Fruit fly (Drosophila melanogaster) whole organism, embryonic: ENCODE measurements around the gene CG9760.
A peak's percentile ranks its signal among the peaks of the same experiment; 100 is the strongest.

Experiments
- Ada2b ChIP-seq: fragments of 200-800 bp; sonication (Bioruptor generic); IDR thresholded peaks from 2 replicates; pipeline ENCODE4 v1.3.6; 2022; ENCODE audit warnings: missing biosample characterization, missing genetic modification characterization
- Atf-2 ChIP-seq: fragments of 200-800 bp; sonication (Bioruptor generic); optimal IDR thresholded peaks from 2 replicates; lab custom pipeline; 2016; ENCODE audit warnings: missing biosample characterization, missing genetic modification characterization
- B-H1 ChIP-seq: fragments of 200-800 bp; sonication (Bioruptor generic); IDR thresholded peaks from 3 replicates; pipeline ENCODE4 v1.3.6; 2022; ENCODE audit warnings: missing biosample characterization, missing genetic modification characterization
- BEAF-32 ChIP-seq: fragments of 200-800 bp; sonication (Bioruptor generic); optimal IDR thresholded peaks from 3 replicates; lab custom pipeline; 2017; ENCODE audit warnings: missing biosample characterization, missing genetic modification characterization, mild to moderate bottlenecking, moderate library complexity, missing genetic modification reagents
- Bteb2 ChIP-seq: fragments of 200-800 bp; sonication (Bioruptor generic); optimal IDR thresholded peaks from 2 replicates; lab custom pipeline; 2016; ENCODE audit warnings: missing biosample characterization, missing genetic modification characterization
- CG10267 ChIP-seq: fragments of 200-800 bp; sonication (Bioruptor generic); optimal IDR thresholded peaks from 2 replicates; lab custom pipeline; 2018; ENCODE audit warnings: missing biosample characterization, mild to moderate bottlenecking, missing genetic modification characterization, moderate library complexity
- CG10274 ChIP-seq: fragments of 200-800 bp; sonication (Bioruptor generic); optimal IDR thresholded peaks from 3 replicates; lab custom pipeline; 2017; ENCODE audit warnings: missing biosample characterization, mild to moderate bottlenecking, missing genetic modification characterization
- CG10431 ChIP-seq: fragments of 200-800 bp; sonication (Bioruptor generic); optimal IDR thresholded peaks from 3 replicates; lab custom pipeline; 2018; ENCODE audit warnings: missing biosample characterization, mild to moderate bottlenecking, missing genetic modification characterization
- CG11085 ChIP-seq: fragments of 200-800 bp; sonication (Bioruptor generic); IDR thresholded peaks from 2 replicates; pipeline ENCODE4 v1.3.6; 2022; ENCODE audit warnings: missing biosample characterization, missing genetic modification characterization
- CG11504 ChIP-seq: fragments of 200-800 bp; sonication (Bioruptor generic); optimal IDR thresholded peaks from 3 replicates; lab custom pipeline; 2019; ENCODE audit warnings: missing biosample characterization, mild to moderate bottlenecking, missing genetic modification characterization, moderate library complexity
- CG11696 ChIP-seq: fragments of 200-800 bp; sonication (Bioruptor generic); IDR thresholded peaks from 2 replicates; pipeline ENCODE4 v1.3.6; 2022; ENCODE audit warnings: missing biosample characterization, missing genetic modification characterization
- CG14667 ChIP-seq: fragments of 200-800 bp; sonication (Bioruptor generic); IDR thresholded peaks from 2 replicates; pipeline ENCODE4 v1.3.6; 2022; ENCODE audit warnings: missing biosample characterization, missing genetic modification characterization
- CG15269 ChIP-seq: fragments of 200-800 bp; sonication (Bioruptor generic); optimal IDR thresholded peaks from 2 replicates; lab custom pipeline; 2018; ENCODE audit warnings: missing biosample characterization, mild to moderate bottlenecking, missing genetic modification characterization, moderate library complexity
- CG17612 ChIP-seq: fragments of 200-800 bp; sonication (Bioruptor generic); IDR thresholded peaks from 2 replicates; pipeline ENCODE4 v1.3.6; 2022; ENCODE audit warnings: missing biosample characterization, missing genetic modification characterization
- CG18476 ChIP-seq: fragments of 200-800 bp; sonication (Bioruptor generic); optimal IDR thresholded peaks from 2 replicates; lab custom pipeline; 2016; ENCODE audit warnings: missing biosample characterization, mild to moderate bottlenecking, missing genetic modification characterization
- CG31365 ChIP-seq: fragments of 200-800 bp; sonication (Bioruptor generic); optimal IDR thresholded peaks from 2 replicates; lab custom pipeline; 2018; ENCODE audit warnings: missing biosample characterization, mild to moderate bottlenecking, missing genetic modification characterization
- CG3281 ChIP-seq: fragments of 200-800 bp; sonication (Bioruptor generic); optimal IDR thresholded peaks from 3 replicates; lab custom pipeline; 2017; ENCODE audit warnings: missing biosample characterization, mild to moderate bottlenecking, missing genetic modification characterization
- CG3995 ChIP-seq: fragments of 200-800 bp; sonication (Bioruptor generic); optimal IDR thresholded peaks from 3 replicates; lab custom pipeline; 2016; ENCODE audit warnings: missing biosample characterization, missing genetic modification characterization
- CG4360 ChIP-seq: fragments of 200-800 bp; sonication (Bioruptor generic); IDR thresholded peaks from 2 replicates; pipeline ENCODE4 v1.3.6; 2022; ENCODE audit warnings: missing biosample characterization, missing genetic modification characterization
- CG6654 ChIP-seq: fragments of 200-800 bp; sonication (Bioruptor generic); optimal IDR thresholded peaks from 2 replicates; lab custom pipeline; 2017; ENCODE audit warnings: missing biosample characterization, mild to moderate bottlenecking, missing genetic modification characterization
- CG6689 ChIP-seq: fragments of 200-800 bp; sonication (Bioruptor generic); IDR thresholded peaks from 2 replicates; pipeline ENCODE4 v1.3.6; 2022; ENCODE audit warnings: missing biosample characterization, missing genetic modification characterization
- Drgx ChIP-seq: fragments of 200-800 bp; sonication (Bioruptor generic); IDR thresholded peaks from 2 replicates; pipeline ENCODE4 v1.3.6; 2022; ENCODE audit warnings: missing biosample characterization, missing genetic modification characterization
- E2f1 ChIP-seq: fragments of 200-800 bp; sonication (Bioruptor generic); IDR thresholded peaks from 2 replicates; pipeline ENCODE4 v1.3.6; 2022; ENCODE audit warnings: missing biosample characterization, missing genetic modification characterization
- Elba2 ChIP-seq: fragments of 200-800 bp; sonication (Bioruptor generic); optimal IDR thresholded peaks from 3 replicates; lab custom pipeline; 2016; ENCODE audit warnings: missing biosample characterization, missing genetic modification characterization
- HLH3B ChIP-seq: fragments of 200-800 bp; sonication (Bioruptor generic); IDR thresholded peaks from 2 replicates; pipeline ENCODE4 v1.3.6; 2022; ENCODE audit warnings: missing biosample characterization, missing genetic modification characterization
- Hr51 ChIP-seq, 2 experiments: fragments of 200-800 bp; sonication (Bioruptor generic); optimal IDR thresholded peaks; 2 replicates in 1 of 2; 3 replicates in 1 of 2; lab custom pipeline; 2016 to 2018; ENCODE audit warnings: missing biosample characterization in 2 of 2, missing genetic modification characterization in 2 of 2, mild to moderate bottlenecking in 1 of 2, moderate library complexity in 1 of 2
- MTF-1 ChIP-seq: fragments of 200-800 bp; sonication (Bioruptor generic); optimal IDR thresholded peaks from 2 replicates; lab custom pipeline; 2018; ENCODE audit warnings: missing biosample characterization, mild to moderate bottlenecking, missing genetic modification characterization, borderline replicate concordance
- Oaz ChIP-seq: fragments of 200-800 bp; sonication (Bioruptor generic); IDR thresholded peaks from 2 replicates; pipeline ENCODE4 v1.3.6; 2022; ENCODE audit warnings: missing biosample characterization, missing genetic modification characterization
- YL-1 ChIP-seq: fragments of 200-800 bp; sonication (Bioruptor generic); optimal IDR thresholded peaks from 3 replicates; lab custom pipeline; 2017; ENCODE audit warnings: missing biosample characterization, mild to moderate bottlenecking, missing genetic modification characterization
- abd-A ChIP-seq: fragments of 200-800 bp; sonication (Bioruptor generic); optimal IDR thresholded peaks from 3 replicates; lab custom pipeline; 2019; ENCODE audit warnings: missing biosample characterization, mild to moderate bottlenecking, missing genetic modification characterization, moderate library complexity
- ap ChIP-seq: fragments of 200-800 bp; sonication (Bioruptor generic); IDR thresholded peaks from 2 replicates; pipeline ENCODE4 v1.3.6; 2022; ENCODE audit warnings: missing biosample characterization, missing genetic modification characterization
- bab2 ChIP-seq: fragments of 200-800 bp; sonication (Bioruptor generic); optimal IDR thresholded peaks from 2 replicates; lab custom pipeline; 2016; ENCODE audit warnings: missing biosample characterization, missing genetic modification characterization
- crc ChIP-seq: fragments of 200-800 bp; sonication (Bioruptor generic); optimal IDR thresholded peaks from 2 replicates; lab custom pipeline; 2016; ENCODE audit warnings: missing biosample characterization, missing genetic modification characterization
- en ChIP-seq: fragments of 200-800 bp; sonication (Bioruptor generic); optimal IDR thresholded peaks from 2 replicates; lab custom pipeline; 2016; ENCODE audit warnings: missing biosample characterization, missing genetic modification characterization
- ftz-f1 ChIP-seq: fragments of 200-800 bp; sonication (Bioruptor generic); optimal IDR thresholded peaks from 2 replicates; lab custom pipeline; 2016; ENCODE audit warnings: missing biosample characterization, missing genetic modification characterization
- gce ChIP-seq: fragments of 200-800 bp; sonication (Bioruptor generic); IDR thresholded peaks from 3 replicates; pipeline ENCODE4 v1.3.6; 2022; ENCODE audit warnings: missing biosample characterization, missing genetic modification characterization
- insv ChIP-seq, 2 experiments: fragments of 200-800 bp; sonication (Bioruptor generic); optimal IDR thresholded peaks; 3 replicates each; lab custom pipeline; 2016 to 2018; ENCODE audit warnings: missing biosample characterization in 2 of 2, missing genetic modification characterization in 2 of 2
- jumu ChIP-seq: fragments of 200-800 bp; sonication (Bioruptor generic); optimal IDR thresholded peaks from 3 replicates; lab custom pipeline; 2016; ENCODE audit warnings: missing biosample characterization, missing genetic modification characterization
- kah ChIP-seq: fragments of 200-800 bp; sonication (Bioruptor generic); optimal IDR thresholded peaks from 2 replicates; lab custom pipeline; 2018; ENCODE audit warnings: missing biosample characterization, mild to moderate bottlenecking, missing genetic modification characterization
- nmo ChIP-seq: fragments of 200-800 bp; sonication (Bioruptor generic); optimal IDR thresholded peaks from 2 replicates; lab custom pipeline; 2018; ENCODE audit warnings: missing biosample characterization, mild to moderate bottlenecking, missing genetic modification characterization, moderate library complexity
- oc ChIP-seq: fragments of 200-800 bp; sonication (Bioruptor generic); optimal IDR thresholded peaks from 2 replicates; lab custom pipeline; 2018; ENCODE audit warnings: missing biosample characterization, mild to moderate bottlenecking, missing genetic modification characterization, moderate library complexity
- pan ChIP-seq, 4 experiments: fragments of >200 bp in 3 of 4; fragments of 200-800 bp in 1 of 4; sonication (Bioruptor generic) in 1 of 4; optimal IDR thresholded peaks in 3 of 4; IDR thresholded peaks in 1 of 4; 2 replicates each; pipeline versions ENCODE4 v1.3.6 to Lab custom; 2017 to 2022; ENCODE audit warnings: missing biosample characterization in 2 of 4, missing genetic modification characterization in 2 of 4, mixed read lengths in 1 of 4
- phol ChIP-seq: fragments of 200-800 bp; sonication (Bioruptor generic); optimal IDR thresholded peaks from 3 replicates; lab custom pipeline; 2018; ENCODE audit warnings: missing biosample characterization, mild to moderate bottlenecking, missing genetic modification characterization, moderate library complexity
- prd ChIP-seq, 3 experiments: fragments of >200 bp in 2 of 3; fragments of 200-800 bp in 1 of 3; sonication (Bioruptor generic) in 1 of 3; optimal IDR thresholded peaks in 2 of 3; IDR thresholded peaks in 1 of 3; 2 replicates in 2 of 3; 3 replicates in 1 of 3; pipeline versions ENCODE4 v1.3.6 to Lab custom; 2017 to 2022; ENCODE audit warnings: missing biosample characterization in 1 of 3, missing genetic modification characterization in 1 of 3
- row ChIP-seq: fragments of 200-800 bp; sonication (Bioruptor generic); IDR thresholded peaks from 3 replicates; pipeline ENCODE4 v1.3.6; 2022; ENCODE audit warnings: missing biosample characterization, missing genetic modification characterization
- sisA ChIP-seq: fragments of 200-800 bp; sonication (Bioruptor generic); IDR thresholded peaks from 2 replicates; pipeline ENCODE4 v1.3.6; 2022; ENCODE audit warnings: missing biosample characterization, missing genetic modification characterization
- ssp ChIP-seq: fragments of 200-800 bp; sonication (Bioruptor generic); IDR thresholded peaks from 2 replicates; pipeline ENCODE4 v1.3.6; 2022; ENCODE audit warnings: missing biosample characterization, missing genetic modification characterization
- tgo ChIP-seq: fragments of 200-800 bp; sonication (Bioruptor generic); IDR thresholded peaks from 3 replicates; pipeline ENCODE4 v1.3.6; 2022; ENCODE audit warnings: missing biosample characterization, missing genetic modification characterization
- usp ChIP-seq: fragments of >200 bp; optimal IDR thresholded peaks from 2 replicates; lab custom pipeline; 2017; ENCODE audit warnings: missing biosample characterization, missing genetic modification characterization
- vvl ChIP-seq: fragments of 200-800 bp; sonication (Bioruptor generic); IDR thresholded peaks from 2 replicates; pipeline ENCODE4 v1.3.6; 2022; ENCODE audit warnings: missing biosample characterization, missing genetic modification characterization

The CG9760 gene

dm6 chr3L:12114188-12114587 lies 49.3 kb downstream of the CG9760 start (continued):
- TF ChIP-seq Hr51 (GFP tag; optimal IDR thresholded peaks at IDR 0.05; lab: Kevin White, UChicago) (no peak), sisA (GFP tag; lab: Robert Waterston, UW) (peak; percentile 22; the same call in 1 of the 2 replicates), CG4360 (GFP tag; lab: Robert Waterston, UW) (0 out of 2 replicates have a peak, but pooled peaks have one; percentile 14), abd-A (no peak), Ada2b (GFP tag; lab: Robert Waterston, UW) (peak; percentile 51; the same call in 1 of the 2 replicates), CG10274 (GFP tag; lab: Kevin White, UChicago) (no peak), prd (optimal IDR thresholded peaks at IDR 0.05; lab: Kevin White, UChicago) (no peak), prd (GFP tag; IDR thresholded peaks at IDR 0.05; lab: Robert Waterston, UW) (peak; percentile 39; the same call in 2 of the 3 replicates), insv (GFP tag; optimal IDR thresholded peaks at IDR 0.05; lab: Kevin White, UChicago) (no peak), CG14667 (GFP tag; lab: Robert Waterston, UW) (no peak), oc (no peak), CG3995 (GFP tag; lab: Kevin White, UChicago) (no peak), kah (GFP tag; lab: Kevin White, UChicago) (no peak), YL-1 (GFP tag; lab: Kevin White, UChicago) (no peak), en (GFP tag; lab: Kevin White, UChicago) (no peak), CG6654 (GFP tag; lab: Kevin White, UChicago) (no peak), tgo (GFP tag; lab: Robert Waterston, UW) (peak; percentile 30; the same call in 1 of the 3 replicates), Drgx (GFP tag; lab: Robert Waterston, UW) (peak; percentile 86), CG3281 (GFP tag; lab: Kevin White, UChicago) (no peak), CG15269 (tag; lab: Kevin White, UChicago) (no peak), CG10431 (GFP tag; lab: Kevin White, UChicago) (no peak), CG10267 (tag; lab: Kevin White, UChicago) (peak; percentile 25), Oaz (GFP tag; lab: Robert Waterston, UW) (no peak), bab2 (GFP tag; lab: Kevin White, UChicago) (no peak), row (peak; percentile 37; the same call in 1 of the 3 replicates), CG11504 (tag; lab: Kevin White, UChicago) (peak; percentile 32), Atf-2 (GFP tag; lab: Kevin White, UChicago) (no peak), jumu (GFP tag; lab: Kevin White, UChicago) (no peak), CG17612 (no peak), usp (GFP tag; lab: Kevin White, UChicago) (no peak), pan (optimal IDR thresholded peaks at IDR 0.05; lab: Kevin White, UChicago) (no peak), pan (GFP tag; optimal IDR thresholded peaks at IDR 0.05 in 1 of 2, IDR thresholded peaks at IDR 0.05 in 1 of 2) (peak in 1 of 2 experiments; percentile 38), phol (tag; lab: Kevin White, UChicago) (peak; percentile 25), vvl (GFP tag; lab: Robert Waterston, UW) (peak; percentile 67), B-H1 (GFP tag; lab: Robert Waterston, UW) (no peak), MTF-1 (GFP tag; lab: Kevin White, UChicago) (no peak), Elba2 (no peak), HLH3B (GFP tag; lab: Robert Waterston, UW) (peak; percentile 20; the same call in 1 of the 2 replicates), CG31365 (tag; lab: Kevin White, UChicago) (no peak), E2f1 (peak; percentile 12; the same call in 1 of the 2 replicates), nmo (no peak), crc (GFP tag; lab: Kevin White, UChicago) (no peak), CG18476 (no peak), CG11696 (GFP tag; lab: Robert Waterston, UW) (no peak), ftz-f1 (no peak), BEAF-32 (GFP tag; lab: Kevin White, UChicago) (no peak), CG6689 (0 out of 2 replicates have a peak, but pooled peaks have one; percentile 32), ssp (no peak; the same call in 1 of the 2 replicates), ap (GFP tag; lab: Robert Waterston, UW) (no peak), CG11085 (GFP tag; lab: Robert Waterston, UW) (no peak), gce (GFP tag; lab: Robert Waterston, UW) (no peak), Bteb2 (GFP tag; lab: Kevin White, UChicago) (no peak)
